Fruit fly (Drosophila melanogaster) whole organism, embryonic: ENCODE measurements around the gene vari.
A peak's percentile ranks its signal among the peaks of the same experiment; 100 is the strongest.

Experiments
- B-H2 ChIP-seq: fragments of 200-800 bp; sonication (Bioruptor generic); optimal IDR thresholded peaks from 2 replicates; lab custom pipeline; 2018; ENCODE audit warnings: missing biosample characterization, mild to moderate bottlenecking, missing genetic modification characterization
- CG10321 ChIP-seq: fragments of 200-800 bp; sonication (Bioruptor generic); IDR thresholded peaks from 2 replicates; pipeline ENCODE4 v1.3.6; 2022; ENCODE audit warnings: missing biosample characterization, missing genetic modification characterization
- CG11695 ChIP-seq: fragments of 200-800 bp; sonication (Bioruptor generic); IDR thresholded peaks from 3 replicates; pipeline ENCODE4 v1.3.6; 2022; ENCODE audit warnings: missing biosample characterization, missing genetic modification characterization
- CG12769 ChIP-seq: fragments of 200-800 bp; sonication (Bioruptor generic); optimal IDR thresholded peaks from 2 replicates; lab custom pipeline; 2019; ENCODE audit warnings: missing biosample characterization, mild to moderate bottlenecking, missing genetic modification characterization, moderate library complexity
- CG13287 ChIP-seq: fragments of 200-800 bp; sonication (Bioruptor generic); IDR thresholded peaks from 2 replicates; pipeline ENCODE4 v1.3.6; 2022; ENCODE audit warnings: missing biosample characterization, missing genetic modification characterization; ENCODE audit not compliant: partially characterized antibody
- CG13894 ChIP-seq: fragments of 200-800 bp; sonication (Bioruptor generic); optimal IDR thresholded peaks from 3 replicates; lab custom pipeline; 2018; ENCODE audit warnings: missing biosample characterization, mild to moderate bottlenecking, missing genetic modification characterization, moderate library complexity
- CG15269 ChIP-seq: fragments of 200-800 bp; sonication (Bioruptor generic); optimal IDR thresholded peaks from 2 replicates; lab custom pipeline; 2018; ENCODE audit warnings: missing biosample characterization, mild to moderate bottlenecking, missing genetic modification characterization, moderate library complexity
- CG2120 ChIP-seq: fragments of 200-800 bp; sonication (Bioruptor generic); optimal IDR thresholded peaks from 3 replicates; lab custom pipeline; 2016; ENCODE audit warnings: missing biosample characterization, missing genetic modification characterization
- CG31388 ChIP-seq: fragments of 200-800 bp; sonication (Bioruptor generic); optimal IDR thresholded peaks from 2 replicates; lab custom pipeline; 2016; ENCODE audit warnings: missing biosample characterization, missing genetic modification characterization
- CG3163 ChIP-seq: fragments of 200-800 bp; sonication (Bioruptor generic); optimal IDR thresholded peaks from 3 replicates; lab custom pipeline; 2016; ENCODE audit warnings: missing biosample characterization, missing genetic modification characterization
- CG32532 ChIP-seq: fragments of 200-800 bp; sonication (Bioruptor generic); IDR thresholded peaks from 2 replicates; pipeline ENCODE4 v1.3.6; 2022; ENCODE audit warnings: missing biosample characterization, missing genetic modification characterization
- CG3281 ChIP-seq: fragments of 200-800 bp; sonication (Bioruptor generic); optimal IDR thresholded peaks from 3 replicates; lab custom pipeline; 2017; ENCODE audit warnings: missing biosample characterization, mild to moderate bottlenecking, missing genetic modification characterization
- CG5180 ChIP-seq: fragments of 200-800 bp; sonication (Bioruptor generic); optimal IDR thresholded peaks from 3 replicates; lab custom pipeline; 2017; ENCODE audit warnings: missing biosample characterization, missing genetic modification characterization, mild to moderate bottlenecking, moderate library complexity, missing genetic modification reagents
- CG7745 ChIP-seq: fragments of 200-800 bp; sonication (Bioruptor generic); optimal IDR thresholded peaks from 2 replicates; lab custom pipeline; 2018; ENCODE audit warnings: missing biosample characterization, mild to moderate bottlenecking, missing genetic modification characterization, moderate library complexity
- CG7839 ChIP-seq: fragments of 200-800 bp; sonication (Bioruptor generic); optimal IDR thresholded peaks from 3 replicates; lab custom pipeline; 2018; ENCODE audit warnings: missing biosample characterization, mild to moderate bottlenecking, missing genetic modification characterization, moderate library complexity
- CG8290 ChIP-seq, 3 experiments: fragments of 200-800 bp; sonication (Bioruptor generic); optimal IDR thresholded peaks; 2 replicates each; lab custom pipeline; 2016 to 2019; ENCODE audit warnings: missing biosample characterization in 3 of 3, missing genetic modification characterization in 3 of 3, mild to moderate bottlenecking in 2 of 3, moderate library complexity in 1 of 3
- CG9817 ChIP-seq: fragments of 200-800 bp; sonication (Bioruptor generic); optimal IDR thresholded peaks from 2 replicates; lab custom pipeline; 2018; ENCODE audit warnings: missing biosample characterization, mild to moderate bottlenecking, missing genetic modification characterization, moderate library complexity
- D19A ChIP-seq: fragments of 200-800 bp; optimal IDR thresholded peaks from 3 replicates; lab custom pipeline; 2019; ENCODE audit warnings: missing biosample characterization, mild to moderate bottlenecking, missing genetic modification characterization, moderate library complexity
- Doc2 ChIP-seq: fragments of 200-800 bp; sonication (Bioruptor generic); IDR thresholded peaks from 2 replicates; pipeline ENCODE4 v1.3.6; 2022; ENCODE audit warnings: missing biosample characterization, missing genetic modification characterization
- Ets65A ChIP-seq: fragments of 200-800 bp; sonication (Bioruptor generic); peaks from one replicate; lab custom pipeline; 2016; ENCODE audit warnings: missing biosample characterization, missing genetic modification characterization
- Med ChIP-seq: fragments of 200-800 bp; sonication (Bioruptor generic); peaks from one replicate; lab custom pipeline; 2016; ENCODE audit warnings: missing biosample characterization, missing genetic modification characterization, mild to moderate bottlenecking, inconsistent platforms, moderate library complexity
- Meics ChIP-seq: fragments of 200-800 bp; sonication (Bioruptor generic); optimal IDR thresholded peaks from 2 replicates; lab custom pipeline; 2017; ENCODE audit warnings: missing biosample characterization, mild to moderate bottlenecking, missing genetic modification characterization
- NFAT ChIP-seq: fragments of 200-800 bp; sonication (Bioruptor generic); IDR thresholded peaks from 2 replicates; pipeline ENCODE4 v1.3.6; 2022; ENCODE audit warnings: missing biosample characterization, missing genetic modification characterization
- NfI ChIP-seq: fragments of 200-800 bp; sonication (Bioruptor generic); optimal IDR thresholded peaks from 3 replicates; lab custom pipeline; 2018; ENCODE audit warnings: missing biosample characterization, mild to moderate bottlenecking, missing genetic modification characterization, moderate library complexity
- Pdp1 ChIP-seq, 2 experiments: fragments of 200-800 bp; sonication (Bioruptor generic); optimal IDR thresholded peaks; 3 replicates each; lab custom pipeline; 2016; ENCODE audit warnings: missing biosample characterization in 2 of 2, missing genetic modification characterization in 2 of 2, mild to moderate bottlenecking in 1 of 2, moderate library complexity in 1 of 2
- Ptx1 ChIP-seq: fragments of 200-800 bp; sonication (Bioruptor generic); IDR thresholded peaks from 2 replicates; pipeline ENCODE4 v1.3.6; 2022; ENCODE audit warnings: missing biosample characterization, missing genetic modification characterization
- Side ChIP-seq: fragments of 200-800 bp; sonication (Bioruptor generic); optimal IDR thresholded peaks from 2 replicates; lab custom pipeline; 2016; ENCODE audit warnings: missing biosample characterization, missing genetic modification characterization
- Sox102F ChIP-seq: fragments of 200-800 bp; sonication (Bioruptor generic); optimal IDR thresholded peaks from 2 replicates; lab custom pipeline; 2018; ENCODE audit warnings: missing biosample characterization, mild to moderate bottlenecking, missing genetic modification characterization, moderate library complexity
- Spps ChIP-seq: fragments of 200-800 bp; sonication (Bioruptor generic); optimal IDR thresholded peaks from 2 replicates; lab custom pipeline; 2018; ENCODE audit warnings: missing biosample characterization, mild to moderate bottlenecking, missing genetic modification characterization
- YL-1 ChIP-seq: fragments of 200-800 bp; sonication (Bioruptor generic); optimal IDR thresholded peaks from 3 replicates; lab custom pipeline; 2017; ENCODE audit warnings: missing biosample characterization, mild to moderate bottlenecking, missing genetic modification characterization
- bsh ChIP-seq, 2 experiments: fragments of 200-800 bp; sonication (Bioruptor generic); optimal IDR thresholded peaks; 2 replicates each; lab custom pipeline; 2017 to 2018; ENCODE audit warnings: mild to moderate bottlenecking in 2 of 2, missing biosample characterization in 2 of 2, missing genetic modification characterization in 2 of 2, moderate library complexity in 1 of 2
- caup ChIP-seq: fragments of 200-800 bp; sonication (Bioruptor generic); optimal IDR thresholded peaks from 3 replicates; lab custom pipeline; 2017; ENCODE audit warnings: missing biosample characterization, mild to moderate bottlenecking, missing genetic modification characterization, moderate library complexity; ENCODE audit not compliant: severe bottlenecking
- chinmo ChIP-seq: fragments of 200-800 bp; sonication (Bioruptor generic); IDR thresholded peaks from 4 replicates; pipeline ENCODE4 v1.3.6; 2022; ENCODE audit warnings: missing biosample characterization, missing genetic modification characterization; ENCODE audit not compliant: partially characterized antibody
- eve ChIP-seq, 2 experiments: fragments of >200 bp; optimal IDR thresholded peaks; 2 replicates each; lab custom pipeline; 2017; ENCODE audit warnings: missing biosample characterization in 2 of 2, missing genetic modification characterization in 2 of 2
- gem ChIP-seq: fragments of 200-800 bp; sonication (Bioruptor generic); optimal IDR thresholded peaks from 2 replicates; lab custom pipeline; 2019; ENCODE audit warnings: missing biosample characterization, mild to moderate bottlenecking, missing genetic modification characterization, moderate library complexity
- kah ChIP-seq: fragments of 200-800 bp; sonication (Bioruptor generic); optimal IDR thresholded peaks from 2 replicates; lab custom pipeline; 2018; ENCODE audit warnings: missing biosample characterization, mild to moderate bottlenecking, missing genetic modification characterization
- lab ChIP-seq: fragments of 200-800 bp; sonication (Bioruptor generic); optimal IDR thresholded peaks from 3 replicates; lab custom pipeline; 2017; ENCODE audit warnings: missing biosample characterization, missing genetic modification characterization, mild to moderate bottlenecking, moderate library complexity, missing genetic modification reagents
- row ChIP-seq: fragments of 200-800 bp; sonication (Bioruptor generic); IDR thresholded peaks from 3 replicates; pipeline ENCODE4 v1.3.6; 2022; ENCODE audit warnings: missing biosample characterization, missing genetic modification characterization
- so ChIP-seq: fragments of 200-800 bp; sonication (Bioruptor generic); IDR thresholded peaks from 3 replicates; pipeline ENCODE4 v1.3.6; 2022; ENCODE audit warnings: missing biosample characterization, missing genetic modification characterization
- sug ChIP-seq: fragments of 200-800 bp; optimal IDR thresholded peaks from 2 replicates; lab custom pipeline; 2019; ENCODE audit warnings: missing biosample characterization, mild to moderate bottlenecking, missing genetic modification characterization, moderate library complexity
- tll ChIP-seq, 2 experiments: fragments of 200-800 bp in 1 of 2; fragments of >200 bp in 1 of 2; sonication (Bioruptor generic) in 1 of 2; optimal IDR thresholded peaks; 2 replicates each; lab custom pipeline; 2017 to 2019; ENCODE audit warnings: missing biosample characterization in 2 of 2, missing genetic modification characterization in 2 of 2, mild to moderate bottlenecking in 1 of 2, moderate library complexity in 1 of 2
- trh ChIP-seq: fragments of 200-800 bp; sonication (Bioruptor generic); optimal IDR thresholded peaks from 2 replicates; lab custom pipeline; 2016; ENCODE audit warnings: missing biosample characterization, missing genetic modification characterization
- tx ChIP-seq: fragments of 200-800 bp; sonication (Bioruptor generic); optimal IDR thresholded peaks from 2 replicates; lab custom pipeline; 2016; ENCODE audit warnings: missing biosample characterization, missing genetic modification characterization
- vvl ChIP-seq: fragments of 200-800 bp; sonication (Bioruptor generic); IDR thresholded peaks from 2 replicates; pipeline ENCODE4 v1.3.6; 2022; ENCODE audit warnings: missing biosample characterization, missing genetic modification characterization
- wdn ChIP-seq: fragments of 200-800 bp; sonication (Bioruptor generic); IDR thresholded peaks from 2 replicates; pipeline ENCODE4 v1.3.6; 2022; ENCODE audit warnings: missing biosample characterization, missing genetic modification characterization
- zen2 ChIP-seq: fragments of 200-800 bp; sonication (Bioruptor generic); IDR thresholded peaks from 3 replicates; pipeline ENCODE4 v1.3.6; 2022; ENCODE audit warnings: missing biosample characterization, missing genetic modification characterization; ENCODE audit not compliant: partially characterized antibody

vari gene

DNA sequence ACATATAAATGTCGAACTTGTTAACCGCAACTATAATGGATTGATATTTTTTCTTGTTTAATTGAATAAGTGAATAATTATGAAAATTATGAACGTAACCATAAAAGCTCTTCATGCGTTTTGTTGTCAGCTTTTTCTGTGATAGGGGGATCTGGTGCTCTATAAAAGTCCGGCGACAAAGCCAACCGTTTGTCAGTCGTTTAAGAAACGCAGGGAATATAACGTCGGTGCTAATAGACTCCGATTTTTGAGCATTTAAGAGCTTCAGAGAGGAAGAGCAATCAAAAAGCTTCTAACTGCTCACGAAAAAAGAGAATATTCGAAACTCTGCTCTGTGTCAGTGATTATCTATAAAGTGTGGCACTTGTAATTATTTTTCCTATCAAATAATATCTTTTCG is 34.2 kb upstream of the vari start, which contains the start of gene CG31674 (continued):
- peak; percentile 94; the same call in 2 of the 4 replicates for TF ChIP-seq chinmo
- TF ChIP-seq zen2 (GFP tag; lab: Robert Waterston, UW): peak; percentile 30; the same call in 1 of the 3 replicates
- peak; percentile 13; the same call in 1 of the 2 replicates for TF ChIP-seq NFAT
- no peak for TF ChIP-seq Side (GFP tag; lab: Kevin White, UChicago)
- no peak for TF ChIP-seq Doc2 (GFP tag; lab: Robert Waterston, UW)
- peak; percentile 23; the same call in 1 of the 2 replicates for TF ChIP-seq CG32532
- TF ChIP-seq lab (GFP tag; lab: Kevin White, UChicago): peak; percentile 16
- peak; percentile 51 for TF ChIP-seq vvl
- TF ChIP-seq CG15269 (tag; lab: Kevin White, UChicago): peak; percentile 22
- peak; percentile 35 for TF ChIP-seq caup
- TF ChIP-seq Spps: no peak
- no peak for TF ChIP-seq CG7745
- peak in 1 of 2 experiments; percentile 59 for TF ChIP-seq eve (GFP tag; optimal IDR thresholded peaks at IDR 0.05; lab: Kevin White, UChicago)
- peak; percentile 90 for TF ChIP-seq Med
- peak; percentile 23 for TF ChIP-seq CG5180 (GFP tag; lab: Kevin White, UChicago)
- peak in 1 of 2 experiments; percentile 62 for TF ChIP-seq Pdp1 (GFP tag; optimal IDR thresholded peaks at IDR 0.05; lab: Kevin White, UChicago)
- peak; percentile 37 for TF ChIP-seq sug (tag; lab: Kevin White, UChicago)
- no peak for TF ChIP-seq CG8290 (GFP tag; optimal IDR thresholded peaks at IDR 0.05; lab: Kevin White, UChicago)
- peak in 1 of 2 experiments; percentile 19 for TF ChIP-seq CG8290 (tag; optimal IDR thresholded peaks at IDR 0.05; lab: Kevin White, UChicago)
- TF ChIP-seq bsh (GFP tag; optimal IDR thresholded peaks at IDR 0.05; lab: Kevin White, UChicago): no peak
- peak; percentile 21 for TF ChIP-seq CG3281 (GFP tag; lab: Kevin White, UChicago)
- no peak for TF ChIP-seq YL-1 (GFP tag; lab: Kevin White, UChicago)
- TF ChIP-seq CG7839 (tag; lab: Kevin White, UChicago): peak; percentile 20
- TF ChIP-seq, all 482 proteins: peak for 46

DNA sequence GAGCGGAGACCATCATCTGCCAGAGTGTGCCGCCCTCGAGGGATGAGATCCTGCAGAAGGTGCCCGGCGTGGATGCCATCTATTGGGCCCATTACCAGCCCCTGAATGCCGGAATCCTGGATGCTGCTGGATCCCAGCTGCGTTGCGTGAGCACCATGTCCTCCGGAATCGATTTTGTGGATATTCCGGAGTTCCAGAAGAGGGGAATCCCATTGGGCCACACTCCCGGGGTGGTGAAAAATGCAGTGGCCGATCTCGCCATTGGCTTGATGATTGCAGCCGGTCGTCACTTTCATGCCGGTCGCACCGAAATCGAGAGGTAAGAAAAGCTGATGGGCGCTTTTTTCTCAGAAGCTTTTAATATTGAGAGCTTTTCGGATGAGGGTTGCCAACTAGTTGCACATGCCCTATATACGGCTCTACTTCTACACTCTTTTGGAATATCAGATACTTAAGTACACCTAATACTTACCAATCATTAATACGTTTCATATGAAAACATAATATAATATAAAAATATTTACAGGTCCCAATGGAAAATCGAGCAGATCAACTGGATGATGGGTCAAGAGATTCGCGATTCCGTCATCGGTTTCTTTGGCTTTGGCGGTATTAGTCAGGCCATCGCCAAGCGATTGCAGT is 33.0 kb upstream of the vari start:
- TF ChIP-seq CG9817 (tag; lab: Kevin White, UChicago): peak; percentile 26
- TF ChIP-seq CG13287 (GFP tag; lab: Robert Waterston, UW): peak; percentile 18; the same call in 1 of the 2 replicates
- no peak for TF ChIP-seq tll (GFP tag; optimal IDR thresholded peaks at IDR 0.05; lab: Kevin White, UChicago)
- 0 out of 2 replicates have a peak, but pooled peaks have one; percentile 8 for TF ChIP-seq CG10321 (GFP tag; lab: Robert Waterston, UW)
- peak; percentile 17 for TF ChIP-seq NfI (GFP tag; lab: Kevin White, UChicago)
- TF ChIP-seq CG3163 (GFP tag; lab: Kevin White, UChicago): peak; percentile 86
- peak; percentile 18 for TF ChIP-seq CG13894 (tag; lab: Kevin White, UChicago)
- peak; percentile 5 for TF ChIP-seq CG15269 (tag; lab: Kevin White, UChicago)
- no peak for TF ChIP-seq Ets65A (GFP tag; lab: Kevin White, UChicago)
- peak; percentile 22; the same call in 1 of the 2 replicates for TF ChIP-seq CG32532
- 0 out of 2 replicates have a peak, but pooled peaks have one; percentile 33 for TF ChIP-seq vvl
- TF ChIP-seq tx (GFP tag; lab: Kevin White, UChicago): no peak
- TF ChIP-seq row: peak; percentile 61
- TF ChIP-seq CG11695 (GFP tag; lab: Robert Waterston, UW): 0 out of 3 replicates have a peak, but pooled peaks have one; percentile 9
- no peak for TF ChIP-seq gem
- TF ChIP-seq trh (GFP tag; lab: Kevin White, UChicago): no peak
- TF ChIP-seq Sox102F (GFP tag; lab: Kevin White, UChicago): no peak
- no peak for TF ChIP-seq Doc2 (GFP tag; lab: Robert Waterston, UW)
- TF ChIP-seq Ptx1 (GFP tag; lab: Robert Waterston, UW): 0 out of 2 replicates have a peak, but pooled peaks have one; percentile 16
- TF ChIP-seq B-H2 (GFP tag; lab: Kevin White, UChicago): peak; percentile 45
- no peak for TF ChIP-seq CG31388 (GFP tag; lab: Kevin White, UChicago)
- TF ChIP-seq CG2120 (GFP tag; lab: Kevin White, UChicago): peak; percentile 9
- TF ChIP-seq so (GFP tag; lab: Robert Waterston, UW): 0 out of 3 replicates have a peak, but pooled peaks have one; percentile 42
- no peak for TF ChIP-seq wdn (GFP tag; lab: Robert Waterston, UW)
- TF ChIP-seq kah (GFP tag; lab: Kevin White, UChicago): no peak
- peak; percentile 50 for TF ChIP-seq D19A (tag; lab: Kevin White, UChicago)
- no peak for TF ChIP-seq CG12769 (tag; lab: Kevin White, UChicago)
- TF ChIP-seq Meics (GFP tag; lab: Kevin White, UChicago): peak; percentile 3
